Fruit fly (Drosophila melanogaster) whole organism, embryonic: ENCODE data around the gene Desat1.

Source experiments
- Bteb2 ChIP-seq: fragments of 200-800 bp; sonication (Bioruptor generic); optimal IDR thresholded peaks from 2 replicates; lab custom pipeline; 2016; ENCODE audit warnings: missing biosample characterization, missing genetic modification characterization
- CG10209 ChIP-seq: fragments of 200-800 bp; sonication (Bioruptor generic); optimal IDR thresholded peaks from 3 replicates; lab custom pipeline; 2017; ENCODE audit warnings: missing biosample characterization, mild to moderate bottlenecking, missing genetic modification characterization, missing genetic modification reagents
- CG12155 ChIP-seq: fragments of 200-800 bp; sonication (Bioruptor generic); optimal IDR thresholded peaks from 3 replicates; lab custom pipeline; 2016; ENCODE audit warnings: missing biosample characterization, missing genetic modification characterization
- CG12236 ChIP-seq: fragments of 200-800 bp; sonication (Bioruptor generic); optimal IDR thresholded peaks from 2 replicates; lab custom pipeline; 2016; ENCODE audit warnings: missing biosample characterization, missing genetic modification characterization
- CG13775 ChIP-seq: fragments of 200-800 bp; sonication (Bioruptor generic); optimal IDR thresholded peaks from 3 replicates; lab custom pipeline; 2017; ENCODE audit warnings: missing biosample characterization, mild to moderate bottlenecking, missing genetic modification characterization
- CG15269 ChIP-seq: fragments of 200-800 bp; sonication (Bioruptor generic); optimal IDR thresholded peaks from 2 replicates; lab custom pipeline; 2018; ENCODE audit warnings: missing biosample characterization, mild to moderate bottlenecking, missing genetic modification characterization, moderate library complexity
- CG1602 ChIP-seq: fragments of 200-800 bp; sonication (Bioruptor generic); optimal IDR thresholded peaks from 3 replicates; lab custom pipeline; 2016; ENCODE audit warnings: missing biosample characterization, missing genetic modification characterization
- CG16815 ChIP-seq: fragments of 200-800 bp; sonication (Bioruptor generic); optimal IDR thresholded peaks from 3 replicates; lab custom pipeline; 2017; ENCODE audit warnings: missing biosample characterization, mild to moderate bottlenecking, missing genetic modification characterization
- CG17361 ChIP-seq: fragments of 200-800 bp; sonication (Bioruptor generic); IDR thresholded peaks from 3 replicates; pipeline ENCODE4 v1.3.6; 2022; ENCODE audit warnings: missing biosample characterization, missing genetic modification characterization
- CG17829 ChIP-seq: fragments of 200-800 bp; optimal IDR thresholded peaks from 2 replicates; lab custom pipeline; 2019; ENCODE audit warnings: missing biosample characterization, mild to moderate bottlenecking, missing genetic modification characterization, moderate library complexity
- CG18599 ChIP-seq: fragments of 200-800 bp; sonication (Bioruptor generic); optimal IDR thresholded peaks from 3 replicates; lab custom pipeline; 2017; ENCODE audit warnings: missing biosample characterization, missing genetic modification characterization, mild to moderate bottlenecking, moderate library complexity, missing genetic modification reagents
- CG2678 ChIP-seq: fragments of 200-800 bp; sonication (Bioruptor generic); optimal IDR thresholded peaks from 3 replicates; lab custom pipeline; 2019; ENCODE audit warnings: missing biosample characterization, mild to moderate bottlenecking, missing genetic modification characterization, moderate library complexity
- CG2712 ChIP-seq: fragments of 200-800 bp; optimal IDR thresholded peaks from 3 replicates; lab custom pipeline; 2019; ENCODE audit warnings: missing biosample characterization, mild to moderate bottlenecking, missing genetic modification characterization, moderate library complexity
- CG31441 ChIP-seq: fragments of 200-800 bp; sonication (Bioruptor generic); IDR thresholded peaks from 2 replicates; pipeline ENCODE4 v1.3.6; 2022; ENCODE audit warnings: missing biosample characterization, missing genetic modification characterization
- CG4404 ChIP-seq: fragments of 200-800 bp; sonication (Bioruptor generic); IDR thresholded peaks from 2 replicates; pipeline ENCODE4 v1.3.6; 2022; ENCODE audit warnings: missing biosample characterization, missing genetic modification characterization
- CG6254 ChIP-seq: fragments of 200-800 bp; sonication (Bioruptor generic); optimal IDR thresholded peaks from 3 replicates; lab custom pipeline; 2017; ENCODE audit warnings: mild to moderate bottlenecking, missing biosample characterization, missing genetic modification reagents, missing genetic modification characterization
- CG6813 ChIP-seq: fragments of 200-800 bp; sonication (Bioruptor generic); optimal IDR thresholded peaks from 2 replicates; lab custom pipeline; 2017; ENCODE audit warnings: missing biosample characterization, missing genetic modification characterization, mild to moderate bottlenecking, moderate library complexity, missing genetic modification reagents
- CG8944 ChIP-seq: fragments of 200-800 bp; sonication (Bioruptor generic); optimal IDR thresholded peaks from 3 replicates; lab custom pipeline; 2016; ENCODE audit warnings: missing biosample characterization, missing genetic modification characterization
- CG9817 ChIP-seq: fragments of 200-800 bp; sonication (Bioruptor generic); optimal IDR thresholded peaks from 2 replicates; lab custom pipeline; 2018; ENCODE audit warnings: missing biosample characterization, mild to moderate bottlenecking, missing genetic modification characterization, moderate library complexity
- CG9932 ChIP-seq: fragments of 200-800 bp; sonication (Bioruptor generic); IDR thresholded peaks from 2 replicates; pipeline ENCODE4 v1.3.6; 2022; ENCODE audit warnings: missing biosample characterization, missing genetic modification characterization
- Deaf1 ChIP-seq: fragments of 200-800 bp; optimal IDR thresholded peaks from 3 replicates; lab custom pipeline; 2019; ENCODE audit warnings: missing biosample characterization, mild to moderate bottlenecking, missing genetic modification characterization, moderate library complexity
- HHEX ChIP-seq: fragments of 200-800 bp; sonication (Bioruptor generic); optimal IDR thresholded peaks from 3 replicates; lab custom pipeline; 2017; ENCODE audit warnings: missing biosample characterization, mild to moderate bottlenecking, missing genetic modification characterization, missing genetic modification reagents
- HmgD ChIP-seq: fragments of 200-800 bp; sonication (Bioruptor generic); optimal IDR thresholded peaks from 3 replicates; lab custom pipeline; 2016; ENCODE audit warnings: missing biosample characterization, missing genetic modification characterization
- NFAT ChIP-seq: fragments of 200-800 bp; sonication (Bioruptor generic); IDR thresholded peaks from 2 replicates; pipeline ENCODE4 v1.3.6; 2022; ENCODE audit warnings: missing biosample characterization, missing genetic modification characterization
- NfI ChIP-seq: fragments of 200-800 bp; sonication (Bioruptor generic); optimal IDR thresholded peaks from 3 replicates; lab custom pipeline; 2018; ENCODE audit warnings: missing biosample characterization, mild to moderate bottlenecking, missing genetic modification characterization, moderate library complexity
- Pdp1 ChIP-seq, 2 experiments: fragments of 200-800 bp; sonication (Bioruptor generic); optimal IDR thresholded peaks; 3 replicates each; lab custom pipeline; 2016; ENCODE audit warnings: missing biosample characterization in 2 of 2, missing genetic modification characterization in 2 of 2, mild to moderate bottlenecking in 1 of 2, moderate library complexity in 1 of 2
- Rfx ChIP-seq: fragments of 200-800 bp; sonication (Bioruptor generic); IDR thresholded peaks from 2 replicates; pipeline ENCODE4 v1.3.6; 2022; ENCODE audit warnings: missing biosample characterization, missing genetic modification characterization
- Sox102F ChIP-seq: fragments of 200-800 bp; sonication (Bioruptor generic); optimal IDR thresholded peaks from 2 replicates; lab custom pipeline; 2018; ENCODE audit warnings: missing biosample characterization, mild to moderate bottlenecking, missing genetic modification characterization, moderate library complexity
- al ChIP-seq: fragments of 200-800 bp; sonication (Bioruptor generic); IDR thresholded peaks from 2 replicates; pipeline ENCODE4 v1.3.6; 2022; ENCODE audit warnings: missing biosample characterization, missing genetic modification characterization
- bcd ChIP-seq: fragments of 200-800 bp; sonication (Bioruptor generic); optimal IDR thresholded peaks from 2 replicates; lab custom pipeline; 2017; ENCODE audit warnings: missing biosample characterization, mild to moderate bottlenecking, missing genetic modification characterization
- corto ChIP-seq: fragments of 200-800 bp; sonication (Bioruptor generic); optimal IDR thresholded peaks from 2 replicates; lab custom pipeline; 2016; ENCODE audit warnings: missing biosample characterization, mild to moderate bottlenecking, missing genetic modification characterization, moderate library complexity
- cwo ChIP-seq: fragments of 200-800 bp; sonication (Bioruptor generic); optimal IDR thresholded peaks from 3 replicates; lab custom pipeline; 2017; ENCODE audit warnings: missing biosample characterization, missing genetic modification characterization, mild to moderate bottlenecking, moderate library complexity, missing genetic modification reagents
- dimm ChIP-seq: fragments of 200-800 bp; sonication (Bioruptor generic); IDR thresholded peaks from 2 replicates; pipeline ENCODE4 v1.3.6; 2022; ENCODE audit warnings: missing biosample characterization, missing genetic modification characterization
- dysf ChIP-seq: fragments of 200-800 bp; sonication (Bioruptor generic); IDR thresholded peaks from 3 replicates; pipeline ENCODE4 v1.3.6; 2022; ENCODE audit warnings: missing biosample characterization, missing genetic modification characterization
- ftz-f1 ChIP-seq: fragments of 200-800 bp; sonication (Bioruptor generic); optimal IDR thresholded peaks from 2 replicates; lab custom pipeline; 2016; ENCODE audit warnings: missing biosample characterization, missing genetic modification characterization
- fu2 ChIP-seq: fragments of 200-800 bp; sonication (Bioruptor generic); optimal IDR thresholded peaks from 2 replicates; lab custom pipeline; 2016; ENCODE audit warnings: missing biosample characterization, missing genetic modification characterization
- hth ChIP-seq: fragments of >200 bp; optimal IDR thresholded peaks from 2 replicates; lab custom pipeline; 2017; ENCODE audit warnings: inconsistent platforms
- ken ChIP-seq: fragments of 200-800 bp; sonication (Bioruptor generic); IDR thresholded peaks from 3 replicates; pipeline ENCODE4 v1.3.6; 2022; ENCODE audit warnings: missing biosample characterization, missing genetic modification characterization
- lmd ChIP-seq: fragments of 200-800 bp; sonication (Bioruptor generic); IDR thresholded peaks from 2 replicates; pipeline ENCODE4 v1.3.6; 2022; ENCODE audit warnings: missing biosample characterization, missing genetic modification characterization
- lov ChIP-seq, 2 experiments: fragments of 200-800 bp in 1 of 2; fragments of >200 bp in 1 of 2; sonication (Bioruptor generic) in 1 of 2; IDR thresholded peaks in 1 of 2; optimal IDR thresholded peaks in 1 of 2; 2 replicates in 1 of 2; 3 replicates in 1 of 2; pipeline versions ENCODE4 v1.3.6 to Lab custom; 2017 to 2022; ENCODE audit warnings: missing biosample characterization in 1 of 2, missing genetic modification characterization in 1 of 2
- odd ChIP-seq: fragments of 200-800 bp; sonication (Bioruptor generic); optimal IDR thresholded peaks from 2 replicates; lab custom pipeline; 2017; ENCODE audit warnings: missing biosample characterization, mild to moderate bottlenecking, missing genetic modification characterization
- pho ChIP-seq: fragments of 200-800 bp; sonication (Bioruptor generic); optimal IDR thresholded peaks from 2 replicates; lab custom pipeline; 2016; ENCODE audit warnings: missing biosample characterization, missing genetic modification characterization
- sc ChIP-seq, 3 experiments: fragments of >200 bp in 2 of 3; fragments of 200-800 bp in 1 of 3; sonication (Bioruptor generic) in 1 of 3; optimal IDR thresholded peaks; 2 replicates in 2 of 3; 3 replicates in 1 of 3; lab custom pipeline; 2017; ENCODE audit warnings: mild to moderate bottlenecking in 1 of 3, missing biosample characterization in 1 of 3, missing genetic modification characterization in 1 of 3, missing genetic modification reagents in 1 of 3
- sug ChIP-seq: fragments of 200-800 bp; optimal IDR thresholded peaks from 2 replicates; lab custom pipeline; 2019; ENCODE audit warnings: missing biosample characterization, mild to moderate bottlenecking, missing genetic modification characterization, moderate library complexity
- vvl ChIP-seq: fragments of 200-800 bp; sonication (Bioruptor generic); IDR thresholded peaks from 2 replicates; pipeline ENCODE4 v1.3.6; 2022; ENCODE audit warnings: missing biosample characterization, missing genetic modification characterization
- zf30C ChIP-seq: fragments of 200-800 bp; sonication (Bioruptor generic); optimal IDR thresholded peaks from 3 replicates; lab custom pipeline; 2018; ENCODE audit warnings: missing biosample characterization, mild to moderate bottlenecking, missing genetic modification characterization
- zfh2 ChIP-seq: fragments of 200-800 bp; sonication (Bioruptor generic); optimal IDR thresholded peaks from 2 replicates; lab custom pipeline; 2016; ENCODE audit warnings: missing biosample characterization, missing genetic modification characterization

The Desat1 gene

dm6 chr3R:12442601-12443533 lies 3.5 kb downstream of the Desat1 start (continued):
- TF ChIP-seq CG4404 (GFP tag; lab: Robert Waterston, UW), result no peak
- peak; percentile 59 for TF ChIP-seq CG9932 (GFP tag; lab: Robert Waterston, UW)
- no peak for TF ChIP-seq sc (optimal IDR thresholded peaks at IDR 0.05; lab: Kevin White, UChicago)
- no peak for TF ChIP-seq sc (GFP tag; optimal IDR thresholded peaks at IDR 0.05; lab: Kevin White, UChicago)
- TF ChIP-seq dysf (GFP tag; lab: Robert Waterston, UW), result peak; percentile 43; the same call in 1 of the 3 replicates
- TF ChIP-seq CG16815 (GFP tag; lab: Kevin White, UChicago), result peak; percentile 15
- peak; percentile 5 for TF ChIP-seq HHEX (GFP tag; lab: Kevin White, UChicago)
- peak; percentile 7 for TF ChIP-seq Sox102F (GFP tag; lab: Kevin White, UChicago)
- peak; percentile 67 for TF ChIP-seq CG18599 (GFP tag; lab: Kevin White, UChicago)
- no peak for TF ChIP-seq hth (lab: Kevin White, UChicago)
- peak in 1 of 2 experiments; percentile 27 for TF ChIP-seq Pdp1 (GFP tag; optimal IDR thresholded peaks at IDR 0.05; lab: Kevin White, UChicago)
- TF ChIP-seq CG6254 (GFP tag; lab: Kevin White, UChicago), result no peak
- TF ChIP-seq Rfx (GFP tag; lab: Robert Waterston, UW), result peak; percentile 44
- TF ChIP-seq CG10209 (GFP tag; lab: Kevin White, UChicago), result peak; percentile 24
- TF ChIP-seq odd (GFP tag; lab: Kevin White, UChicago), result no peak
- peak; percentile 24 for TF ChIP-seq CG13775
- peak; percentile 6 for TF ChIP-seq sug (tag; lab: Kevin White, UChicago)
- TF ChIP-seq pho (GFP tag; lab: Kevin White, UChicago), result no peak
- TF ChIP-seq zf30C (GFP tag; lab: Kevin White, UChicago), result peak; percentile 51
- peak; percentile 50 for TF ChIP-seq corto (GFP tag; lab: Kevin White, UChicago)
- TF ChIP-seq bcd (GFP tag; lab: Kevin White, UChicago), result peak; percentile 13
- no peak for TF ChIP-seq dimm (GFP tag; lab: Robert Waterston, UW)
- TF ChIP-seq CG15269 (tag; lab: Kevin White, UChicago), result peak; percentile 71
- TF ChIP-seq CG17361 (GFP tag; lab: Robert Waterston, UW), result 0 out of 3 replicates have a peak, but pooled peaks have one; percentile 7
- TF ChIP-seq CG12155 (GFP tag; lab: Kevin White, UChicago), result peak; percentile 6
- TF ChIP-seq cwo (GFP tag; lab: Kevin White, UChicago), result peak; percentile 14
- TF ChIP-seq CG8944 (GFP tag; lab: Kevin White, UChicago), result no peak
- no peak for TF ChIP-seq CG1602 (GFP tag; lab: Kevin White, UChicago)
- TF ChIP-seq Deaf1, result peak; percentile 66
- no peak for TF ChIP-seq NFAT
- peak; percentile 21 for TF ChIP-seq zfh2 (GFP tag; lab: Kevin White, UChicago)
- TF ChIP-seq CG6813 (GFP tag; lab: Kevin White, UChicago), result peak; percentile 6
- TF ChIP-seq CG31441 (GFP tag; lab: Robert Waterston, UW), result peak; percentile 24; the same call in 1 of the 2 replicates
- TF ChIP-seq Bteb2, result no peak
- peak; percentile 64 for TF ChIP-seq ftz-f1 (GFP tag; lab: Kevin White, UChicago)
- TF ChIP-seq CG17829 (tag; lab: Kevin White, UChicago), result peak; percentile 2
- no peak for TF ChIP-seq fu2
- TF ChIP-seq CG2712 (tag; lab: Kevin White, UChicago), result peak; percentile 23
- peak; percentile 68 for TF ChIP-seq CG2678 (tag; lab: Kevin White, UChicago)
- TF ChIP-seq CG12236, result no peak
- peak; percentile 23 for TF ChIP-seq NfI (GFP tag; lab: Kevin White, UChicago)
- TF ChIP-seq HmgD (GFP tag; lab: Kevin White, UChicago), result no peak
- TF ChIP-seq ken, result no peak
- peak; percentile 23; the same call in 1 of the 2 replicates for TF ChIP-seq al (GFP tag; lab: Robert Waterston, UW)
- no peak for TF ChIP-seq vvl
- TF ChIP-seq lov (optimal IDR thresholded peaks at IDR 0.05; lab: Kevin White, UChicago), result no peak
- TF ChIP-seq lov (GFP tag; IDR thresholded peaks at IDR 0.05; lab: Robert Waterston, UW), result no peak
- peak; percentile 24; the same call in 1 of the 2 replicates for TF ChIP-seq lmd (GFP tag; lab: Robert Waterston, UW)
- TF ChIP-seq CG9817 (tag; lab: Kevin White, UChicago), result peak; percentile 49
